Worm (Caenorhabditis elegans): ENCODE results near the gene lbp-2.

Gene lbp-2

ce11 chrX:3272580-3272979 is 12.2 kb downstream of the lbp-2 start, which contains the start of gene K09C4.7:
K09C4.7 (plus strand) TSS chrX:3272880.
- TF ChIP-seq unc-130 (GFP tag; optimal IDR thresholded peaks at IDR 0.05) (no peak), aptf-2 (GFP tag; conservative IDR thresholded peaks at IDR 0.05) (no peak), egrh-3 (GFP tag; IDR thresholded peaks at IDR 0.05) (no peak), F49E8.2 (tag; optimal IDR thresholded peaks at IDR 0.05; ENCODE audit: insufficient read depth) (no peak), attf-5 (GFP tag; optimal IDR thresholded peaks at IDR 0.05) (no peak), Y67H2A.10 (GFP tag; conservative IDR thresholded peaks at IDR 0.05) (no peak), hsf-1 (GFP tag; IDR thresholded peaks at IDR 0.05) (no peak), mcd-1 (GFP tag; IDR thresholded peaks at IDR 0.05) (no peak), ztf-18 (tag; optimal IDR thresholded peaks at IDR 0.05) (no peak), cebp-1 (GFP tag; IDR thresholded peaks at IDR 0.05) (no peak), cebp-1 (tag; optimal IDR thresholded peaks at IDR 0.05) (no peak), C17E4.6 (GFP tag; IDR thresholded peaks at IDR 0.05) (no peak), K12H6.12 (tag; optimal IDR thresholded peaks at IDR 0.05) (no peak)

- TF ChIP-seq F55B11.4 (tag; optimal IDR thresholded peaks at IDR 0.05; ENCODE audit: borderline replicate concordance, insufficient read depth) (no peak), zfh-2 (GFP tag; conservative IDR thresholded peaks at IDR 0.05) (no peak), xnd-1 (tag; optimal IDR thresholded peaks at IDR 0.05) (no peak), dpl-1 (GFP tag; optimal IDR thresholded peaks at IDR 0.05) (no peak), F33H1.4 (GFP tag; IDR thresholded peaks at IDR 0.05) (no peak), hlh-26 (GFP tag; conservative IDR thresholded peaks at IDR 0.05) (no peak), dpff-1 (tag; optimal IDR thresholded peaks at IDR 0.05) (no peak), F10E7.11 (tag; optimal IDR thresholded peaks at IDR 0.05) (no peak), K11D2.4 (GFP tag; IDR thresholded peaks at IDR 0.05) (no peak), lag-1 (GFP tag; IDR thresholded peaks at IDR 0.05) (no peak), F23B12.7 (tag; optimal IDR thresholded peaks at IDR 0.05; ENCODE audit: insufficient read depth) (no peak), tlf-1 (GFP tag; optimal IDR thresholded peaks at IDR 0.05) (no peak), sptf-2 (GFP tag; optimal IDR thresholded peaks at IDR 0.05) (no peak), ZK185.1 (tag; optimal IDR thresholded peaks at IDR 0.05; ENCODE audit: poor library complexity, severe bottlenecking) (no peak), F37B4.10 (GFP tag; IDR thresholded peaks at IDR 0.05) (no peak), bed-1 (GFP tag; IDR thresholded peaks at IDR 0.05) (no peak), Y56A3A.18 (GFP tag; IDR thresholded peaks at IDR 0.05) (no peak), hrde-1 (tag; optimal IDR thresholded peaks at IDR 0.05; ENCODE audit: borderline replicate concordance) (no peak)
These were observed 19.7 kb downstream of the lbp-2 start, which contains the start of gene K09C4.10 for ce11 chrX:3280130-3280529. K09C4.10 (minus strand) TSS chrX:3280230.

- no peak for TF ChIP-seq ceh-79 (tag; optimal IDR thresholded peaks at IDR 0.05)
- no peak for TF ChIP-seq egrh-3 (GFP tag; IDR thresholded peaks at IDR 0.05)
- no peak for TF ChIP-seq hrde-1 (tag; optimal IDR thresholded peaks at IDR 0.05; ENCODE audit: borderline replicate concordance)
- TF ChIP-seq F52B5.7 (tag; optimal IDR thresholded peaks at IDR 0.05) = no peak
- no peak for TF ChIP-seq sptf-2 (GFP tag; optimal IDR thresholded peaks at IDR 0.05)
- no peak for TF ChIP-seq ZK185.1 (tag; optimal IDR thresholded peaks at IDR 0.05; ENCODE audit: poor library complexity, severe bottlenecking)
- no peak for TF ChIP-seq attf-5 (GFP tag; optimal IDR thresholded peaks at IDR 0.05)
- TF ChIP-seq ceh-91 (GFP tag; IDR thresholded peaks at IDR 0.05) = no peak
- no peak for TF ChIP-seq akir-1 (GFP tag; optimal IDR thresholded peaks at IDR 0.05)
- TF ChIP-seq F49E8.2 (tag; optimal IDR thresholded peaks at IDR 0.05; ENCODE audit: insufficient read depth) = no peak
- TF ChIP-seq attf-6 (GFP tag; IDR thresholded peaks at IDR 0.05) = no peak
- no peak for TF ChIP-seq F55B11.4 (tag; optimal IDR thresholded peaks at IDR 0.05; ENCODE audit: borderline replicate concordance, insufficient read depth)
- no peak for TF ChIP-seq atf-7 (tag; optimal IDR thresholded peaks at IDR 0.05)
- no peak for TF ChIP-seq lir-1 (GFP tag; conservative IDR thresholded peaks at IDR 0.05)
- TF ChIP-seq unc-62 (GFP tag; optimal IDR thresholded peaks at IDR 0.05) = no peak
- TF ChIP-seq ceh-58 (GFP tag; IDR thresholded peaks at IDR 0.05) = no peak
- TF ChIP-seq Y79H2A.3 (GFP tag; conservative IDR thresholded peaks at IDR 0.05) = no peak
- no peak for TF ChIP-seq Y53F4B.3 (GFP tag; IDR thresholded peaks at IDR 0.05)
- TF ChIP-seq ztf-28 (GFP tag; IDR thresholded peaks at IDR 0.05) = no peak
- TF ChIP-seq nhr-80 (tag; optimal IDR thresholded peaks at IDR 0.05) = no peak
These were observed 21.9 kb downstream of the lbp-2 start, which contains the start of gene K09C4.5 for ce11 chrX:3282306-3282705. K09C4.5 (plus strand) TSS chrX:3282631.
